Worm (Caenorhabditis elegans) whole organism, L1 larva: ENCODE measurements around the gene gpd-1.

Experiments used
- Y116A8C.19 ChIP-seq: sonication (generic microtip); optimal IDR thresholded peaks from 2 replicates; lab custom pipeline; 2016; ENCODE audit warnings: missing compliant biosample characterization, missing genetic modification characterization, borderline replicate concordance
- alr-1 ChIP-seq: fragments of 200-800 bp; sonication (Bioruptor generic); optimal IDR thresholded peaks from 2 replicates; lab custom pipeline; 2018; ENCODE audit warnings: borderline replicate concordance, mild to moderate bottlenecking, missing genetic modification characterization, missing compliant biosample characterization
- aly-2 ChIP-seq: fragments of 150-350 bp; optimal IDR thresholded peaks from 2 replicates; lab custom pipeline; 2014; ENCODE audit warnings: missing biosample characterization, missing genetic modification characterization
- blmp-1 ChIP-seq: fragments of 150-350 bp; optimal IDR thresholded peaks from 2 replicates; lab custom pipeline; 2014; ENCODE audit warnings: missing biosample characterization, missing genetic modification characterization
- ceh-8 ChIP-seq: fragments of 200-800 bp; sonication (Bioruptor generic); optimal IDR thresholded peaks from 2 replicates; lab custom pipeline; 2018; ENCODE audit warnings: mild to moderate bottlenecking, missing genetic modification characterization, moderate library complexity, missing compliant biosample characterization
- ceh-82 ChIP-seq, 3 experiments: fragments of 150-350 bp in 1 of 3; sonication (generic microtip) in 2 of 3; optimal IDR thresholded peaks; 2 replicates each; lab custom pipeline; 2014 to 2017; ENCODE audit warnings: missing biosample characterization in 3 of 3, missing genetic modification characterization in 3 of 3
- ceh-88 ChIP-seq: fragments of 200-800 bp; sonication (Bioruptor generic); IDR thresholded peaks from 2 replicates; pipeline ENCODE4 v1.3.6; 2022; ENCODE audit warnings: missing genetic modification characterization, missing compliant biosample characterization
- ceh-90 ChIP-seq: sonication (generic microtip); optimal IDR thresholded peaks from 2 replicates; lab custom pipeline; 2016; ENCODE audit warnings: missing genetic modification characterization, missing compliant biosample characterization
- ces-1 ChIP-seq: fragments of 150-350 bp; optimal IDR thresholded peaks from 2 replicates; lab custom pipeline; 2014; ENCODE audit warnings: missing biosample characterization, missing genetic modification reagents, missing genetic modification characterization
- dpl-1 ChIP-seq, 3 experiments: fragments of 150-350 bp in 2 of 3; sonication (generic microtip) in 1 of 3; optimal IDR thresholded peaks; 2 replicates each; lab custom pipeline; 2014 to 2017; ENCODE audit warnings: missing biosample characterization in 3 of 3, missing genetic modification characterization in 3 of 3, missing genetic modification reagents in 3 of 3
- dsc-1 ChIP-seq: sonication (generic microtip); optimal IDR thresholded peaks from 2 replicates; lab custom pipeline; 2016; ENCODE audit warnings: mild to moderate bottlenecking, missing genetic modification characterization, missing compliant biosample characterization
- efl-1 ChIP-seq, 4 experiments: fragments of 150-350 bp; optimal IDR thresholded peaks in 3 of 4; peaks in 1 of 4; 1 replicate in 1 of 4; 2 replicates in 3 of 4; lab custom pipeline; 2014; ENCODE audit warnings: missing biosample characterization in 2 of 4, missing genetic modification characterization in 2 of 4, missing genetic modification reagents in 2 of 4
- egl-13 ChIP-seq: sonication (generic microtip); optimal IDR thresholded peaks from 2 replicates; lab custom pipeline; 2016; ENCODE audit warnings: missing genotype, missing genetic modification reagents, missing genetic modification characterization, missing compliant biosample characterization
- ets-5 ChIP-seq: fragments of 200-800 bp; sonication (Bioruptor generic); IDR thresholded peaks from 2 replicates; pipeline ENCODE4 v1.3.6; 2022; ENCODE audit warnings: missing genetic modification characterization, missing compliant biosample characterization
- fkh-10 ChIP-seq: sonication (generic microtip); optimal IDR thresholded peaks from 2 replicates; lab custom pipeline; 2017; ENCODE audit warnings: missing biosample characterization, missing genetic modification reagents, missing genetic modification characterization
- fkh-8 ChIP-seq: sonication (generic microtip); optimal IDR thresholded peaks from 2 replicates; lab custom pipeline; 2016; ENCODE audit warnings: mild to moderate bottlenecking, missing genetic modification characterization, missing compliant biosample characterization
- grh-1 ChIP-seq: fragments of 200-800 bp; sonication (Bioruptor generic); IDR thresholded peaks from 2 replicates; pipeline ENCODE4 v1.3.6; 2022; ENCODE audit warnings: missing genetic modification reagents, missing genetic modification characterization, missing compliant biosample characterization
- hlh-17 ChIP-seq: fragments of 200-800 bp; sonication (Bioruptor generic); optimal IDR thresholded peaks from 2 replicates; lab custom pipeline; 2018; ENCODE audit warnings: missing genetic modification characterization, mild to moderate bottlenecking, missing compliant biosample characterization, moderate library complexity, borderline replicate concordance
- hlh-4 ChIP-seq: sonication (generic microtip); optimal IDR thresholded peaks from 2 replicates; lab custom pipeline; 2016; ENCODE audit warnings: mild to moderate bottlenecking, missing genetic modification characterization, missing compliant biosample characterization
- lin-14 ChIP-seq: fragments of 200-800 bp; sonication (Bioruptor generic); optimal IDR thresholded peaks from 2 replicates; lab custom pipeline; 2018; ENCODE audit warnings: mild to moderate bottlenecking, missing genetic modification characterization, moderate library complexity, missing compliant biosample characterization
- lin-15B ChIP-seq: fragments of 150-350 bp; sonication (generic microtip); optimal IDR thresholded peaks from 3 replicates; lab custom pipeline; 2014; ENCODE audit warnings: missing biosample characterization, missing genetic modification characterization
- lin-39 ChIP-seq: fragments of 150-350 bp; optimal IDR thresholded peaks from 2 replicates; lab custom pipeline; 2014; ENCODE audit warnings: missing biosample characterization, missing genetic modification reagents, missing genetic modification characterization
- lir-3 ChIP-seq: sonication (generic microtip); optimal IDR thresholded peaks from 2 replicates; lab custom pipeline; 2016; ENCODE audit warnings: mild to moderate bottlenecking, missing genetic modification characterization, moderate library complexity, missing compliant biosample characterization; ENCODE audit not compliant: poor library complexity
- mep-1 ChIP-seq: fragments of 150-350 bp; optimal IDR thresholded peaks from 2 replicates; lab custom pipeline; 2014; ENCODE audit warnings: missing biosample characterization, missing genetic modification characterization
- nhr-12 ChIP-seq: sonication (generic microtip); optimal IDR thresholded peaks from 2 replicates; lab custom pipeline; 2017; ENCODE audit warnings: missing biosample characterization, missing genetic modification characterization
- nhr-19 ChIP-seq: fragments of 200-800 bp; sonication (Bioruptor generic); conservative IDR thresholded peaks from 2 replicates; pipeline ENCODE4 v1.3.6; 2022; ENCODE audit warnings: missing genetic modification characterization, missing compliant biosample characterization
- nhr-237 ChIP-seq: fragments of 150-350 bp; optimal IDR thresholded peaks from 2 replicates; lab custom pipeline; 2014; ENCODE audit warnings: missing biosample characterization, missing genetic modification characterization
- nhr-47 ChIP-seq: sonication (generic microtip); optimal IDR thresholded peaks from 2 replicates; lab custom pipeline; 2016; ENCODE audit warnings: mild to moderate bottlenecking, missing genetic modification characterization, moderate library complexity, missing compliant biosample characterization
- nhr-71 ChIP-seq: sonication (generic microtip); optimal IDR thresholded peaks from 2 replicates; lab custom pipeline; 2016; ENCODE audit warnings: mild to moderate bottlenecking, missing genetic modification characterization, moderate library complexity, missing compliant biosample characterization
- nhr-77 ChIP-seq: fragments of 150-350 bp; optimal IDR thresholded peaks from 2 replicates; lab custom pipeline; 2014; ENCODE audit warnings: missing biosample characterization, missing genetic modification characterization
- nhr-85 ChIP-seq: sonication (generic microtip); peaks from one replicate; lab custom pipeline; 2016; ENCODE audit warnings: missing genetic modification characterization, inconsistent platforms, missing compliant biosample characterization
- pag-3 ChIP-seq: sonication (generic microtip); optimal IDR thresholded peaks from 2 replicates; lab custom pipeline; 2017; ENCODE audit warnings: missing genetic modification characterization, mild to moderate bottlenecking, missing compliant biosample characterization, antibody characterized with exemption, borderline replicate concordance; ENCODE audit not compliant: insufficient read depth
- pqm-1 ChIP-seq: sonication (generic microtip); optimal IDR thresholded peaks from 3 replicates; lab custom pipeline; 2017; ENCODE audit warnings: missing biosample characterization, missing genetic modification characterization
- rnt-1 ChIP-seq: sonication (generic microtip); optimal IDR thresholded peaks from 2 replicates; lab custom pipeline; 2016; ENCODE audit warnings: mild to moderate bottlenecking, missing genetic modification characterization, moderate library complexity, missing compliant biosample characterization
- skn-1 ChIP-seq: fragments of 150-350 bp; optimal IDR thresholded peaks from 2 replicates; lab custom pipeline; 2014; ENCODE audit warnings: missing biosample characterization, missing genetic modification characterization
- snpc-4 ChIP-seq: fragments of 150-350 bp; optimal IDR thresholded peaks from 2 replicates; lab custom pipeline; 2014; ENCODE audit warnings: missing biosample characterization, missing genetic modification characterization
- snu-23 ChIP-seq: sonication (generic microtip); optimal IDR thresholded peaks from 2 replicates; lab custom pipeline; 2016; ENCODE audit warnings: missing genetic modification characterization, missing compliant biosample characterization
- sptf-1 ChIP-seq: fragments of 150-350 bp; optimal IDR thresholded peaks from 2 replicates; lab custom pipeline; 2014; ENCODE audit warnings: missing biosample characterization, missing genetic modification characterization
- swsn-7 ChIP-seq: sonication (generic microtip); optimal IDR thresholded peaks from 2 replicates; lab custom pipeline; 2016; ENCODE audit warnings: missing genetic modification characterization, missing compliant biosample characterization
- tbx-2 ChIP-seq: sonication (generic microtip); optimal IDR thresholded peaks from 2 replicates; lab custom pipeline; 2016; ENCODE audit warnings: missing genetic modification characterization, missing compliant biosample characterization
- unc-130 ChIP-seq: fragments of 150-350 bp; optimal IDR thresholded peaks from 2 replicates; lab custom pipeline; 2017; ENCODE audit warnings: missing biosample characterization, missing genetic modification characterization, inconsistent platforms
- unc-62 ChIP-seq: fragments of 150-350 bp; optimal IDR thresholded peaks from 2 replicates; lab custom pipeline; 2014; ENCODE audit warnings: missing biosample characterization, missing genetic modification reagents, missing genetic modification characterization
- zip-4 ChIP-seq: fragments of 200-800 bp; sonication (Bioruptor generic); optimal IDR thresholded peaks from 2 replicates; lab custom pipeline; 2018; ENCODE audit warnings: mild to moderate bottlenecking, missing genetic modification characterization, moderate library complexity, missing compliant biosample characterization

gpd-1 gene

DNA sequence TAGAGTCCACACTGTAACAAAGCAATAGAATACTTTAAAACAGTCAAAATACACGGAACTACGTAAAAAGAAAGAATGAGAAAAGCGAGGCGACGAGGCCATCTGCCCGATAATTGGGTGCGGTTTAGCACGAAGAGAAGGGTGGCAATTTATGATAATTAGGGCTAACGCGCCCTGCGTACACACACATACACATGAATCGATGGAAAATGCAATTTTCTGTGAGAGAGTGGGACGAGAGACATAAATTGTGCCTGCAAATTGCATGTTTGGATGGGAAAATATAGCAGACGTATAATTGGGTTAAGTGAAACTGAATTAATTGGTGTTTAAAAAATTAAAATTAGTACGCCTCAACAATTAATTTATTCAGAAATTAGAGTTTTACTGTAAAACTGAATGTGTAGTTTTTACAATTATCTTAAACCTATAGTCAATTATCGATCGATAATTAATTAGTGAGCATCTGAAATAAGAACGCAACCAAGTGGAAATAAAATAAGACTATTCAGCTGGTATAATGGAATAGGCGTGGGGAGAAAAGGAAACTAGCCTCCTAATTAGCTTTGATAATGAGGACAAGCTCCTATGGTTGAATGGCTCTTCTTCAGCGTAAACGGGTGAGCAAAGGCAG, 20.3 kb upstream of the gpd-1 start (continued):
- TF ChIP-seq lir-3 (tag; lab: Kevin White, UChicago) = no peak
- peak; percentile 38 for TF ChIP-seq blmp-1 (tag; lab: Kevin White, UChicago)
- no peak for TF ChIP-seq aly-2 (tag; lab: Kevin White, UChicago)
- peak; percentile 10 for TF ChIP-seq snu-23
- no peak for TF ChIP-seq ceh-88 (GFP tag; lab: Robert Waterston, UW)
- TF ChIP-seq lin-14 (GFP tag; lab: Kevin White, UChicago) = peak; percentile 68
- peak; percentile 26 for TF ChIP-seq mep-1 (tag; lab: Kevin White, UChicago)

DNA sequence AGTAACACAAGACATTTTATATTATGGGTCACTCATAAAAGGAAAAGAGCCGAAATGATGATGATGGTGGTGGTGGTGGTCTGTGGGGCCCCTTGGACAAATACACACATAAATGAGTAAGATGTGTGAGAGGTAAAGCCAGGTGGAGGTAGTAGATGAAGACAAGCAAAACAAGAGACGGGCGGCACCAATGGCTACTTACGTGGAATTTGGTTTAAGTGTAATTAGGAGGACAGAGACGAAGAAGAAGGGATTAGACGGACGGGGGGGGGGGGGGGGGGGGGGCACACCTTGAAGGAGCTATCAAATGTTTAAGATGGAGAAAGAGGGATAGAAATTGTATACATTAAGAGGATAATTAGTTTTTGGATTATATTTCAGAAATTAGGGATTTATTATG, 19.2 kb upstream of the gpd-1 start:
- no peak for TF ChIP-seq ceh-90 (tag; lab: Kevin White, UChicago)
- TF ChIP-seq grh-1 = no peak
- TF ChIP-seq hlh-17 (GFP tag; lab: Kevin White, UChicago) = no peak
- no peak for TF ChIP-seq Y116A8C.19
- TF ChIP-seq snpc-4 = no peak
- TF ChIP-seq unc-130 (tag; lab: Kevin White, UChicago) = no peak
- no peak for TF ChIP-seq sptf-1 (tag; lab: Kevin White, UChicago)
- no peak for TF ChIP-seq dpl-1 (GFP tag; optimal IDR thresholded peaks at IDR 0.05; lab: Kevin White, UChicago)
- no peak for TF ChIP-seq tbx-2
- no peak for TF ChIP-seq lin-15B (tag; lab: Kevin White, UChicago)
- TF ChIP-seq pqm-1 (tag; lab: Kevin White, UChicago) = no peak
- TF ChIP-seq blmp-1 (tag; lab: Kevin White, UChicago) = no peak
- TF ChIP-seq lin-39 (tag; lab: Kevin White, UChicago) = no peak
- TF ChIP-seq snu-23 = no peak
- TF ChIP-seq fkh-10 = no peak
- TF ChIP-seq hlh-4 = no peak

DNA sequence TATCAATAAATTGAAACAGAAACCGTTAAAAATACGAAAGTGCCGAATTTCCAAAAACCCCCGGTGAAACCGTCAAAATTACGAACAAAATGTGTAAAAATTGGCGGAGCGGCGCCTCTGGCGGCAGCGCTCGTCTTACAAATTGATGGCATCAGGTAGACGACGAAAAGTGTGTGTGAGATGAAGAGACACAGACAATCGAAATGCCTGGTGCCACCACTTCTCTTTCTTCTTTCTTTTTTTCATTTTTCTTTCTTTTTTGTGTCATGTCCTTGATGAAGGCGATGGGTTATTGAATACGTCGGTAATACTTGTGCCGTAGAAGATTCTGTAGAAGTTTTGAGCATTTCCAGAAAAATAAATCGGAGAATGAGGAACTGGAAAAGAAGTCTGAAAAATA, 16.0 kb upstream of the gpd-1 start:
- TF ChIP-seq pag-3 (tag; lab: Kevin White, UChicago) (peak; percentile 65), lin-14 (GFP tag; lab: Kevin White, UChicago) (peak; percentile 40), nhr-47 (tag; lab: Kevin White, UChicago) (no peak), swsn-7 (tag; lab: Kevin White, UChicago) (no peak), nhr-12 (tag; lab: Kevin White, UChicago) (no peak), snu-23 (peak; percentile 28), ets-5 (no peak), rnt-1 (tag; lab: Kevin White, UChicago) (peak; percentile 33), nhr-237 (no peak), efl-1 (optimal IDR thresholded peaks at IDR 0.05; lab: Kevin White, UChicago) (no peak), efl-1 (GFP tag; optimal IDR thresholded peaks at IDR 0.05 in 1 of 2; lab: Kevin White, UChicago) (peak in 1 of 2 experiments; percentile 71), blmp-1 (tag; lab: Kevin White, UChicago) (peak; percentile 78), unc-130 (tag; lab: Kevin White, UChicago) (no peak), hlh-4 (no peak), alr-1 (tag; lab: Kevin White, UChicago) (no peak), zip-4 (GFP tag; lab: Kevin White, UChicago) (no peak), skn-1 (tag; lab: Kevin White, UChicago) (no peak), nhr-19 (GFP tag; lab: Robert Waterston, UW) (0 out of 2 replicates have a peak, but pooled peaks have one; percentile 5)

DNA sequence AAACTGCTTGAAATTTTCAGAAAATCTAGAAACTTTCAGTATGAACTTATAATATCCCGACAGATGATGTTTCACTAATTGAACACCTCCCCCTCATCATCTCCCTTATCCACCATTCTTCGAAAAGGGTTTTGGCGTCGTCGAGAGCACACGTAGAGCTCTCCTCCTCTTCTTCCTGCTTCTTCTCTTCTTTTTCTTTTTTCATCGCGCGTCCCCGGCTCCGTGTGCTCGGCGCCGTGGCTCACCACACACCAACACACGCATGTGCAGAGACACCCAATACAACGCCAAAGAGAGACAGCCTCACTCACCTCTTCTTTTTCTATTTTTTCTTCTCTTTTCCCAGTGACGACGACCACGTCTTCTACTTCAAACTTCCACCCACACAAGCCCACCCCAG, 14.4 kb upstream of the gpd-1 start:
- peak; percentile 51 for TF ChIP-seq dsc-1 (tag; lab: Kevin White, UChicago)
- peak; percentile 16 for TF ChIP-seq nhr-47 (tag; lab: Kevin White, UChicago)
- TF ChIP-seq nhr-85 (tag; lab: Kevin White, UChicago) = peak; percentile 13
- TF ChIP-seq unc-62 (GFP tag; lab: Kevin White, UChicago) = no peak
- TF ChIP-seq nhr-77 (tag; lab: Kevin White, UChicago) = no peak
- TF ChIP-seq swsn-7 (tag; lab: Kevin White, UChicago) = peak; percentile 0
- no peak for TF ChIP-seq ces-1 (GFP tag; lab: Kevin White, UChicago)
- TF ChIP-seq fkh-8 = peak; percentile 80
- TF ChIP-seq nhr-71 (tag; lab: Kevin White, UChicago) = peak; percentile 24
- TF ChIP-seq egl-13 (tag; lab: Kevin White, UChicago) = peak; percentile 30
- TF ChIP-seq lin-14 (GFP tag; lab: Kevin White, UChicago) = peak; percentile 43
- TF ChIP-seq ceh-82 (tag; optimal IDR thresholded peaks at IDR 0.05; lab: Kevin White, UChicago) = no peak
- TF ChIP-seq ceh-8 (GFP tag; lab: Kevin White, UChicago) = no peak
- TF ChIP-seq lin-15B (tag; lab: Kevin White, UChicago) = no peak
- TF ChIP-seq, all 84 proteins: peak for 8
